Fruit fly (Drosophila melanogaster) whole organism, pupa: ENCODE results near the gene TotB.

ENCODE experiments used
- CG10348 ChIP-seq: fragments of 200-800 bp; sonication (Bioruptor generic); IDR thresholded peaks from 2 replicates; pipeline ENCODE4 v1.3.6; 2022; ENCODE audit warnings: missing biosample characterization, missing genetic modification characterization
- CG12605 ChIP-seq: fragments of 200-800 bp; sonication (Bioruptor generic); IDR thresholded peaks from 2 replicates; pipeline ENCODE4 v1.3.6; 2022; ENCODE audit warnings: missing biosample characterization, missing genetic modification characterization
- CG13204 ChIP-seq: fragments of 200-800 bp; sonication (Bioruptor generic); optimal IDR thresholded peaks from 2 replicates; lab custom pipeline; 2018; ENCODE audit warnings: missing biosample characterization, mild to moderate bottlenecking, missing genetic modification characterization, moderate library complexity
- CG14655 ChIP-seq: fragments of 200-800 bp; sonication (Bioruptor generic); optimal IDR thresholded peaks from 3 replicates; lab custom pipeline; 2017; ENCODE audit warnings: mild to moderate bottlenecking, missing biosample characterization, missing genetic modification reagents, missing genetic modification characterization
- CG15710 ChIP-seq: fragments of 200-800 bp; sonication (Bioruptor generic); optimal IDR thresholded peaks from 2 replicates; lab custom pipeline; 2018; ENCODE audit warnings: missing biosample characterization, mild to moderate bottlenecking, missing genetic modification characterization, moderate library complexity
- CG17806 ChIP-seq: fragments of 200-800 bp; sonication (Bioruptor generic); optimal IDR thresholded peaks from 2 replicates; lab custom pipeline; 2018; ENCODE audit warnings: missing biosample characterization, mild to moderate bottlenecking, missing genetic modification characterization, moderate library complexity
- CG32121 ChIP-seq: fragments of 200-800 bp; sonication (Bioruptor generic); IDR thresholded peaks from 2 replicates; pipeline ENCODE4 v1.3.6; 2022; ENCODE audit warnings: missing biosample characterization, missing genetic modification characterization
- CG34367 ChIP-seq: fragments of 200-800 bp; sonication (Bioruptor generic); optimal IDR thresholded peaks from 2 replicates; lab custom pipeline; 2018; ENCODE audit warnings: missing biosample characterization, mild to moderate bottlenecking, missing genetic modification characterization
- CG4496 ChIP-seq: fragments of 200-800 bp; sonication (Bioruptor generic); IDR thresholded peaks from 3 replicates; pipeline ENCODE4 v1.3.6; 2022; ENCODE audit warnings: missing biosample characterization, missing genetic modification characterization
- CG8159 ChIP-seq: fragments of 200-800 bp; sonication (Bioruptor generic); optimal IDR thresholded peaks from 3 replicates; lab custom pipeline; 2018; ENCODE audit warnings: missing biosample characterization, mild to moderate bottlenecking, missing genetic modification characterization, moderate library complexity
- CG8301 ChIP-seq: fragments of 200-800 bp; sonication (Bioruptor generic); optimal IDR thresholded peaks from 2 replicates; lab custom pipeline; 2018; ENCODE audit warnings: missing biosample characterization, mild to moderate bottlenecking, missing genetic modification characterization
- CG9948 ChIP-seq: fragments of 200-800 bp; sonication (Bioruptor generic); optimal IDR thresholded peaks from 2 replicates; lab custom pipeline; 2018; ENCODE audit warnings: missing biosample characterization, mild to moderate bottlenecking, missing genetic modification characterization, moderate library complexity
- D1 ChIP-seq: fragments of 200-800 bp; sonication (Bioruptor generic); optimal IDR thresholded peaks from 2 replicates; lab custom pipeline; 2018; ENCODE audit warnings: missing biosample characterization, mild to moderate bottlenecking, missing genetic modification characterization, moderate library complexity
- EcR ChIP-seq: fragments of 200-800 bp; sonication (Bioruptor generic); optimal IDR thresholded peaks from 3 replicates; lab custom pipeline; 2019; ENCODE audit warnings: missing biosample characterization, missing genetic modification characterization, mild to moderate bottlenecking, moderate library complexity, missing genetic modification reagents
- Ets98B ChIP-seq: fragments of 200-800 bp; sonication (Bioruptor generic); IDR thresholded peaks from 2 replicates; pipeline ENCODE4 v1.3.6; 2022; ENCODE audit warnings: missing biosample characterization, missing genetic modification characterization
- Pif1A ChIP-seq: fragments of 200-800 bp; sonication (Bioruptor generic); optimal IDR thresholded peaks from 3 replicates; lab custom pipeline; 2016; ENCODE audit warnings: missing biosample characterization, missing genetic modification characterization
- Pif1B ChIP-seq: fragments of 200-800 bp; sonication (Bioruptor generic); optimal IDR thresholded peaks from 3 replicates; lab custom pipeline; 2016; ENCODE audit warnings: missing biosample characterization, missing genetic modification characterization
- Snoo ChIP-seq: fragments of 200-800 bp; sonication (Bioruptor generic); optimal IDR thresholded peaks from 3 replicates; lab custom pipeline; 2017; ENCODE audit warnings: missing biosample characterization, mild to moderate bottlenecking, missing genetic modification characterization, inconsistent platforms
- fd96Ca ChIP-seq: fragments of 200-800 bp; sonication (Bioruptor generic); IDR thresholded peaks from 3 replicates; pipeline ENCODE4 v1.3.6; 2022; ENCODE audit warnings: missing biosample characterization, missing genetic modification characterization
- gl ChIP-seq: fragments of 200-800 bp; sonication (Bioruptor generic); optimal IDR thresholded peaks from 2 replicates; lab custom pipeline; 2018; ENCODE audit warnings: missing biosample characterization, mild to moderate bottlenecking, missing genetic modification characterization
- rn ChIP-seq: fragments of 200-800 bp; sonication (Bioruptor generic); IDR thresholded peaks from 2 replicates; pipeline ENCODE4 v1.3.6; 2022; ENCODE audit warnings: missing biosample characterization, missing genetic modification characterization

TotB gene

dm6 chr3R:20837242-20837664 lies 36.5 kb upstream of the TotB start:
- TF ChIP-seq CG9948 (tag; lab: Kevin White, UChicago) (no peak), Pif1B (GFP tag; lab: Kevin White, UChicago) (no peak), CG10348 (GFP tag; lab: Robert Waterston, UW) (no peak), CG14655 (GFP tag; lab: Kevin White, UChicago) (no peak), CG17806 (tag; lab: Kevin White, UChicago) (no peak), CG13204 (GFP tag; lab: Kevin White, UChicago) (no peak), CG15710 (no peak), CG32121 (GFP tag; lab: Robert Waterston, UW) (no peak), EcR (GFP tag; lab: Kevin White, UChicago) (no peak), CG8301 (tag; lab: Kevin White, UChicago) (no peak), CG4496 (GFP tag; lab: Robert Waterston, UW) (no peak), Ets98B (GFP tag; lab: Robert Waterston, UW) (no peak), gl (no peak), CG8159 (tag; lab: Kevin White, UChicago) (no peak), CG34367 (no peak), rn (GFP tag; lab: Robert Waterston, UW) (no peak), fd96Ca (GFP tag; lab: Robert Waterston, UW) (no peak), Snoo (no peak), D1 (tag; lab: Kevin White, UChicago) (no peak)
- TF ChIP-seq, all 21 proteins: peak for 0

dm6 chr3R:20838787-20839186 lies 35.0 kb upstream of the TotB start:
- TF ChIP-seq rn (GFP tag; lab: Robert Waterston, UW) (no peak), CG17806 (tag; lab: Kevin White, UChicago) (no peak), EcR (GFP tag; lab: Kevin White, UChicago) (no peak), gl (no peak), CG15710 (no peak), Pif1B (GFP tag; lab: Kevin White, UChicago) (no peak), Pif1A (GFP tag; lab: Kevin White, UChicago) (no peak), CG8301 (tag; lab: Kevin White, UChicago) (no peak), CG14655 (GFP tag; lab: Kevin White, UChicago) (no peak), CG9948 (tag; lab: Kevin White, UChicago) (no peak), CG32121 (GFP tag; lab: Robert Waterston, UW) (no peak), CG8159 (tag; lab: Kevin White, UChicago) (no peak), fd96Ca (GFP tag; lab: Robert Waterston, UW) (no peak), CG13204 (GFP tag; lab: Kevin White, UChicago) (no peak)

- TF ChIP-seq CG8301 (tag; lab: Kevin White, UChicago) (no peak), CG4496 (GFP tag; lab: Robert Waterston, UW) (no peak), CG34367 (no peak), CG12605 (GFP tag; lab: Robert Waterston, UW) (no peak), D1 (tag; lab: Kevin White, UChicago) (no peak), CG8159 (tag; lab: Kevin White, UChicago) (no peak), EcR (GFP tag; lab: Kevin White, UChicago) (no peak), CG32121 (GFP tag; lab: Robert Waterston, UW) (no peak), rn (GFP tag; lab: Robert Waterston, UW) (no peak), CG17806 (tag; lab: Kevin White, UChicago) (no peak), CG15710 (no peak), CG9948 (tag; lab: Kevin White, UChicago) (no peak), fd96Ca (GFP tag; lab: Robert Waterston, UW) (no peak), CG13204 (GFP tag; lab: Kevin White, UChicago) (no peak)
These were observed 31.9 kb upstream of the TotB start, which contains the start of gene CG15695 for dm6 chr3R:20841840-20842239. CG15695 (plus strand) TSS chr3R:20842140.

dm6 chr3R:20845493-20845892 lies 28.2 kb upstream of the TotB start:
- TF ChIP-seq CG10348 (GFP tag; lab: Robert Waterston, UW) (no peak), CG12605 (GFP tag; lab: Robert Waterston, UW) (no peak), CG15710 (no peak), CG32121 (GFP tag; lab: Robert Waterston, UW) (no peak), Snoo (no peak), CG8159 (tag; lab: Kevin White, UChicago) (no peak), Ets98B (GFP tag; lab: Robert Waterston, UW) (no peak), CG14655 (GFP tag; lab: Kevin White, UChicago) (no peak), Pif1A (GFP tag; lab: Kevin White, UChicago) (no peak), gl (no peak), fd96Ca (GFP tag; lab: Robert Waterston, UW) (no peak)

dm6 chr3R:20846316-20846715 lies 27.4 kb upstream of the TotB start:
- TF ChIP-seq CG12605 (GFP tag; lab: Robert Waterston, UW), result no peak
- no peak for TF ChIP-seq CG15710
- TF ChIP-seq CG13204 (GFP tag; lab: Kevin White, UChicago), result no peak
- no peak for TF ChIP-seq Pif1A (GFP tag; lab: Kevin White, UChicago)
- TF ChIP-seq CG14655 (GFP tag; lab: Kevin White, UChicago), result no peak
- no peak for TF ChIP-seq gl
- no peak for TF ChIP-seq CG34367
- TF ChIP-seq CG9948 (tag; lab: Kevin White, UChicago), result no peak
- no peak for TF ChIP-seq Pif1B (GFP tag; lab: Kevin White, UChicago)
- TF ChIP-seq Snoo, result no peak
- TF ChIP-seq CG10348 (GFP tag; lab: Robert Waterston, UW), result no peak

dm6 chr3R:20846768-20847167 lies 27.0 kb upstream of the TotB start, which contains the start of gene CG15696:
CG15696 (plus strand) TSS chr3R:20847068.
- TF ChIP-seq CG34367, result no peak
- TF ChIP-seq CG9948 (tag; lab: Kevin White, UChicago), result no peak
- TF ChIP-seq CG13204 (GFP tag; lab: Kevin White, UChicago), result no peak
- no peak for TF ChIP-seq rn (GFP tag; lab: Robert Waterston, UW)
